Fruit fly (Drosophila melanogaster): Measurements from ENCODE around the gene OdsH.

The OdsH gene

DNA sequence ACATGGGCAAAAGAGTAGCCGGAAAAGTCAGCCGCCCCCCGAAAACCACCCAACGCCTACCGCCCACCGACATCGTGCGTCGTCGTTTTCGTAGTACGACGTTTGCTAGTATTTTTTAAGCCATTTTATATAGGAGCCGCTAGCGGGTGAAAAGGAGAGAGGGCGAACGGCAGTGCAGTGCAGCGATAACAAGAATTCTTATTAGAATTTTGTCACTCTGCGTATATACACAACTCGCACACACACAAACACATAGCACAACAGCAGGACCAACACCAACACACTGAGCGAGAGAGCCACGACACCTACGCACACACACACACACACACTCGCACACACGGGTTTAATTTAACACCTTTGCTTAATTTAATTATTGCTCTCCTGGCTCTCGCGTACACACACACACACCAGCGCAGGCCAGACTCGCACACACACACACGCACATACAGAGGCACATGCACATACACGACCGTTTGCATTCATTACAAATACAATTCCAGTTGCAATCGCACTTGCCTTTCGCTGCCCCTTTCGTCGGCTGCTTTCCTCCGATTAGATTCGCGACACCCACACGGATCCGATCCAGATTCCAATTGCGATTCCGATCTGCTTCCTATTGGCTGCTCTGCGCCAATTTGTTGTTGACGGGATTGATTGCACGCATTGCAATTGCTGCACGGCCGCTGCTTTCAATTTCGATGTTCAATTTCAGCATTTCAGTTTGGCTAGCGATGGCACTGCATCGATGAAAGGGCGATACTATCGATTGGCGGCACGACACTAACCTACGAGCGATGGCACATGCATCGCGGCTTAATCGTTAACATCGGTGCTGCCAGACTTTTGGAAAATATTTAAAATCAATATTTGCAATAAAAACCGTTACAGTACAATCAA, 36.2 kb downstream of the OdsH start, which contains the start of gene Socs16D (continued):
- peak; percentile 48 for TF ChIP-seq sug (tag; optimal IDR thresholded peaks at IDR 0.05)
- TF ChIP-seq da (GFP tag; optimal IDR thresholded peaks at IDR 0.05) = no peak
- peak; percentile 98 for TF ChIP-seq bbx (GFP tag; IDR thresholded peaks at IDR 0.05; ENCODE audit: partially characterized antibody)
- peak; percentile 68 for TF ChIP-seq Sin3A (optimal IDR thresholded peaks at IDR 0.05)
- no peak for TF ChIP-seq tx (GFP tag; optimal IDR thresholded peaks at IDR 0.05)
- TF ChIP-seq Dip2 (GFP tag; IDR thresholded peaks at IDR 0.05) = no peak
- TF ChIP-seq Jarid2 (GFP tag; optimal IDR thresholded peaks at IDR 0.05) = peak; percentile 34
- no peak for TF ChIP-seq Awh (GFP tag; IDR thresholded peaks at IDR 0.05)
- TF ChIP-seq CG10654 (GFP tag; optimal IDR thresholded peaks at IDR 0.05) = peak; percentile 7
- no peak for TF ChIP-seq gcm2 (GFP tag; optimal IDR thresholded peaks at IDR 0.05)
- no peak for TF ChIP-seq kah (GFP tag; optimal IDR thresholded peaks at IDR 0.05)
- TF ChIP-seq Six4 (GFP tag; optimal IDR thresholded peaks at IDR 0.05) = no peak
- TF ChIP-seq Poxn (GFP tag; IDR thresholded peaks at IDR 0.05) = no peak
- TF ChIP-seq vfl (GFP tag; optimal IDR thresholded peaks at IDR 0.05) = peak; percentile 18
- peak; percentile 1 for TF ChIP-seq CG12744 (GFP tag; optimal IDR thresholded peaks at IDR 0.05)
- no peak for TF ChIP-seq twi (tag; optimal IDR thresholded peaks at IDR 0.05)
- peak; percentile 43 for TF ChIP-seq Blimp-1 (GFP tag; optimal IDR thresholded peaks at IDR 0.05)
- peak; percentile 38; the same call in 1 of the 2 replicates for TF ChIP-seq NFAT (GFP tag; IDR thresholded peaks at IDR 0.05)
- TF ChIP-seq NK7.1 (GFP tag; optimal IDR thresholded peaks at IDR 0.05) = no peak
- peak; percentile 12 for TF ChIP-seq pnt (GFP tag; optimal IDR thresholded peaks at IDR 0.05)
- peak; percentile 17 for TF ChIP-seq sd (tag; optimal IDR thresholded peaks at IDR 0.05)
- TF ChIP-seq Xrp1 (GFP tag; IDR thresholded peaks at IDR 0.05) = no peak
- no peak for TF ChIP-seq br (optimal IDR thresholded peaks at IDR 0.05)
- no peak for TF ChIP-seq CG4854 (GFP tag; optimal IDR thresholded peaks at IDR 0.05)
- TF ChIP-seq fru (optimal IDR thresholded peaks at IDR 0.05) = no peak
- no peak for TF ChIP-seq CG6765 (GFP tag; optimal IDR thresholded peaks at IDR 0.05)
- TF ChIP-seq CG9727 (GFP tag; optimal IDR thresholded peaks at IDR 0.05) = peak; percentile 32
- no peak for TF ChIP-seq tup (GFP tag; optimal IDR thresholded peaks at IDR 0.05)
- no peak for TF ChIP-seq CG7271 (tag; optimal IDR thresholded peaks at IDR 0.05)
- no peak for TF ChIP-seq tio (GFP tag; optimal IDR thresholded peaks at IDR 0.05)
- peak; percentile 35 for TF ChIP-seq pb (GFP tag; optimal IDR thresholded peaks at IDR 0.05)
- no peak for TF ChIP-seq CG4730 (GFP tag; IDR thresholded peaks at IDR 0.05)
- no peak for TF ChIP-seq CG10366 (GFP tag; IDR thresholded peaks at IDR 0.05)
- peak; percentile 34 for TF ChIP-seq CG11504 (tag; optimal IDR thresholded peaks at IDR 0.05)
- no peak for TF ChIP-seq sima (GFP tag; optimal IDR thresholded peaks at IDR 0.05)
- TF ChIP-seq CG10959 (GFP tag; IDR thresholded peaks at IDR 0.05) = no peak
- no peak for TF ChIP-seq CG11085 (GFP tag; IDR thresholded peaks at IDR 0.05)
- no peak for TF ChIP-seq psq (GFP tag; optimal IDR thresholded peaks at IDR 0.05)
- no peak for TF ChIP-seq Rx (GFP tag; IDR thresholded peaks at IDR 0.05)
- TF ChIP-seq CG12659 (GFP tag; optimal IDR thresholded peaks at IDR 0.05) = peak; percentile 77
- no peak for TF ChIP-seq CG17912 (GFP tag; optimal IDR thresholded peaks at IDR 0.05)
- peak; percentile 38 for TF ChIP-seq CG30403 (GFP tag; optimal IDR thresholded peaks at IDR 0.05)
- peak; percentile 30 for TF ChIP-seq CG18599 (GFP tag; optimal IDR thresholded peaks at IDR 0.05)
- TF ChIP-seq ranshi (GFP tag; IDR thresholded peaks at IDR 0.05) = no peak
- TF ChIP-seq CG8359 (GFP tag; optimal IDR thresholded peaks at IDR 0.05; ENCODE audit: borderline replicate concordance) = no peak
- TF ChIP-seq CG18262 (tag; optimal IDR thresholded peaks at IDR 0.05) = no peak
- no peak for TF ChIP-seq ase (GFP tag; IDR thresholded peaks at IDR 0.05)
- peak; percentile 99 for TF ChIP-seq CG42726 (GFP tag; IDR thresholded peaks at IDR 0.05; ENCODE audit: partially characterized antibody)
- no peak for TF ChIP-seq dimm (GFP tag; IDR thresholded peaks at IDR 0.05)
- TF ChIP-seq ro (GFP tag; IDR thresholded peaks at IDR 0.05) = no peak
- TF ChIP-seq mam (GFP tag; optimal IDR thresholded peaks at IDR 0.05) = peak; percentile 68
